Worm (Caenorhabditis elegans): ENCODE results near the gene cest-32.

Gene cest-32

ce11 chrV:5271487-5271886, 37.8 kb upstream of the cest-32 start (continued):
- TF ChIP-seq Y5F2A.4 (GFP tag; optimal IDR thresholded peaks at IDR 0.05) (no peak), skn-1 (tag; optimal IDR thresholded peaks at IDR 0.05) (no peak)

ce11 chrV:5269024-5269535, 35.4 kb upstream of the cest-32 start, which contains the start of gene penr-1:
TSS of gene penr-1 (plus strand) at chrV:5269485.
- TF ChIP-seq F49E8.2 (tag; optimal IDR thresholded peaks at IDR 0.05; ENCODE audit: borderline replicate concordance) (no peak), ceh-62 (tag; optimal IDR thresholded peaks at IDR 0.05) (no peak), fkh-10 (GFP tag; optimal IDR thresholded peaks at IDR 0.05) (no peak), mes-2 (tag; optimal IDR thresholded peaks at IDR 0.05; ENCODE audit: poor library complexity, severe bottlenecking) (no peak), ztf-11 (tag; optimal IDR thresholded peaks at IDR 0.05) (no peak), php-3 (GFP tag; IDR thresholded peaks at IDR 0.05) (no peak), nhr-237 (tag; optimal IDR thresholded peaks at IDR 0.05) (no peak), pha-4 (GFP tag; IDR thresholded peaks at IDR 0.05) (no peak), pha-4 (tag; optimal IDR thresholded peaks at IDR 0.05) (peak; percentile 17), nhr-48 (tag; optimal IDR thresholded peaks at IDR 0.05) (peak; percentile 47), dmd-8 (GFP tag; IDR thresholded peaks at IDR 0.05) (no peak), lin-38 (GFP tag; IDR thresholded peaks at IDR 0.05) (peak; percentile 92), T20F7.1 (GFP tag; optimal IDR thresholded peaks at IDR 0.05) (no peak), nhr-6 (tag; optimal IDR thresholded peaks at IDR 0.05) (peak; percentile 1), zfp-3 (GFP tag; conservative IDR thresholded peaks at IDR 0.05) (no peak), ceh-82 (tag; optimal IDR thresholded peaks at IDR 0.05) (no peak), mxl-3 (GFP tag; optimal IDR thresholded peaks at IDR 0.05) (no peak), ama-1 (optimal IDR thresholded peaks at IDR 0.05) (no peak), Y75B8A.6 (GFP tag; IDR thresholded peaks at IDR 0.05) (no peak), D1046.2 (GFP tag; IDR thresholded peaks at IDR 0.05) (no peak), fos-1 (tag; optimal IDR thresholded peaks at IDR 0.05) (no peak), nhr-28 (tag; optimal IDR thresholded peaks at IDR 0.05) (peak; percentile 36), egl-43 (GFP tag; IDR thresholded peaks at IDR 0.05) (no peak), unc-130 (GFP tag; optimal IDR thresholded peaks at IDR 0.05) (peak; percentile 7), aly-2 (tag; optimal IDR thresholded peaks at IDR 0.05) (no peak), aha-1 (tag) (peak; percentile 85), zag-1 (tag; optimal IDR thresholded peaks at IDR 0.05) (no peak), nhr-41 (GFP tag; IDR thresholded peaks at IDR 0.05) (no peak), dpl-1 (GFP tag; optimal IDR thresholded peaks at IDR 0.05) (peak; percentile 89), lin-1 (GFP tag; IDR thresholded peaks at IDR 0.05) (no peak), rbr-2 (tag; optimal IDR thresholded peaks at IDR 0.05) (peak; percentile 53), spr-3 (GFP tag; optimal IDR thresholded peaks at IDR 0.05) (no peak), nhr-10 (tag; optimal IDR thresholded peaks at IDR 0.05) (no peak), Y5F2A.4 (GFP tag; optimal IDR thresholded peaks at IDR 0.05) (no peak), set-16 (GFP tag; IDR thresholded peaks at IDR 0.05) (no peak), nhr-102 (tag; optimal IDR thresholded peaks at IDR 0.05) (no peak), lin-29 (GFP tag; IDR thresholded peaks at IDR 0.05) (no peak)

- TF ChIP-seq dmd-6 (GFP tag; IDR thresholded peaks at IDR 0.05), result no peak
- TF ChIP-seq nhr-76 (tag; optimal IDR thresholded peaks at IDR 0.05), result no peak
- TF ChIP-seq R02D3.7 (tag; optimal IDR thresholded peaks at IDR 0.05), result no peak
- TF ChIP-seq saeg-2 (GFP tag; IDR thresholded peaks at IDR 0.05), result no peak
- no peak for TF ChIP-seq ceh-82 (tag; optimal IDR thresholded peaks at IDR 0.05)
- TF ChIP-seq madf-9 (GFP tag; conservative IDR thresholded peaks at IDR 0.05), result no peak
- TF ChIP-seq hlh-11 (tag; optimal IDR thresholded peaks at IDR 0.05), result no peak
- no peak for TF ChIP-seq lin-15B (tag; optimal IDR thresholded peaks at IDR 0.05)
- TF ChIP-seq mdl-1 (tag; optimal IDR thresholded peaks at IDR 0.05), result no peak
- no peak for TF ChIP-seq jun-1 (tag; optimal IDR thresholded peaks at IDR 0.05)
- TF ChIP-seq aly-2 (tag; optimal IDR thresholded peaks at IDR 0.05), result no peak
- TF ChIP-seq rbr-2 (tag; optimal IDR thresholded peaks at IDR 0.05), result no peak
Observed at ce11 chrV:5265581-5265980, 31.9 kb upstream of the cest-32 start, which contains the start of the genes srt-69 and B0238.12. TSS of gene srt-69 (minus strand) at chrV:5265681. TSS of gene B0238.12 (plus strand) at chrV:5265844.
